Fruit fly (Drosophila melanogaster) whole organism, embryonic: ENCODE data around the gene Arfip.
A peak's percentile ranks its signal among the peaks of the same experiment; 100 is the strongest.

ENCODE experiments used
- Awh ChIP-seq: fragments of 200-800 bp; sonication (Bioruptor generic); IDR thresholded peaks from 2 replicates; pipeline ENCODE4, ENCODE4 v1.3.6; 2022; ENCODE audit warnings: missing biosample characterization, missing genetic modification characterization
- CG10979 ChIP-seq: fragments of 200-800 bp; sonication (Bioruptor generic); optimal IDR thresholded peaks from 2 replicates; lab custom pipeline; 2018; ENCODE audit warnings: missing biosample characterization, mild to moderate bottlenecking, missing genetic modification characterization, moderate library complexity
- CG11723 ChIP-seq: fragments of 200-800 bp; sonication (Bioruptor generic); optimal IDR thresholded peaks from 2 replicates; lab custom pipeline; 2017; ENCODE audit warnings: missing biosample characterization, mild to moderate bottlenecking, missing genetic modification characterization
- CG12236 ChIP-seq: fragments of 200-800 bp; sonication (Bioruptor generic); optimal IDR thresholded peaks from 2 replicates; lab custom pipeline; 2016; ENCODE audit warnings: missing biosample characterization, missing genetic modification characterization
- CG13424 ChIP-seq: fragments of 200-800 bp; sonication (Bioruptor generic); optimal IDR thresholded peaks from 2 replicates; lab custom pipeline; 2019; ENCODE audit warnings: missing biosample characterization, mild to moderate bottlenecking, missing genetic modification characterization, moderate library complexity
- CG14965 ChIP-seq: fragments of 200-800 bp; sonication (Bioruptor generic); optimal IDR thresholded peaks from 2 replicates; lab custom pipeline; 2016; ENCODE audit warnings: missing biosample characterization, missing genetic modification characterization, borderline replicate concordance
- CG15011 ChIP-seq: fragments of 200-800 bp; sonication (Bioruptor generic); optimal IDR thresholded peaks from 3 replicates; lab custom pipeline; 2018; ENCODE audit warnings: missing biosample characterization, mild to moderate bottlenecking, missing genetic modification characterization
- CG15269 ChIP-seq: fragments of 200-800 bp; sonication (Bioruptor generic); optimal IDR thresholded peaks from 2 replicates; lab custom pipeline; 2018; ENCODE audit warnings: missing biosample characterization, mild to moderate bottlenecking, missing genetic modification characterization, moderate library complexity
- CG17361 ChIP-seq: fragments of 200-800 bp; sonication (Bioruptor generic); IDR thresholded peaks from 3 replicates; pipeline ENCODE4 v1.3.6; 2022; ENCODE audit warnings: missing biosample characterization, missing genetic modification characterization
- CG2678 ChIP-seq: fragments of 200-800 bp; sonication (Bioruptor generic); optimal IDR thresholded peaks from 3 replicates; lab custom pipeline; 2019; ENCODE audit warnings: missing biosample characterization, mild to moderate bottlenecking, missing genetic modification characterization, moderate library complexity
- CG30020 ChIP-seq: fragments of 200-800 bp; optimal IDR thresholded peaks from 2 replicates; lab custom pipeline; 2019; ENCODE audit warnings: missing biosample characterization, mild to moderate bottlenecking, missing genetic modification characterization, moderate library complexity
- CG31224 ChIP-seq: fragments of 200-800 bp; sonication (Bioruptor generic); IDR thresholded peaks from 2 replicates; pipeline ENCODE4 v1.3.6; 2022; ENCODE audit warnings: missing biosample characterization, missing genetic modification characterization
- CG3281 ChIP-seq: fragments of 200-800 bp; sonication (Bioruptor generic); optimal IDR thresholded peaks from 3 replicates; lab custom pipeline; 2017; ENCODE audit warnings: missing biosample characterization, mild to moderate bottlenecking, missing genetic modification characterization
- CG4404 ChIP-seq: fragments of 200-800 bp; sonication (Bioruptor generic); IDR thresholded peaks from 2 replicates; pipeline ENCODE4 v1.3.6; 2022; ENCODE audit warnings: missing biosample characterization, missing genetic modification characterization
- CG6791 ChIP-seq: fragments of 200-800 bp; sonication (Bioruptor generic); IDR thresholded peaks from 3 replicates; pipeline ENCODE4 v1.3.6; 2022; ENCODE audit warnings: missing biosample characterization, missing genetic modification characterization; ENCODE audit not compliant: partially characterized antibody
- CG7745 ChIP-seq: fragments of 200-800 bp; sonication (Bioruptor generic); optimal IDR thresholded peaks from 2 replicates; lab custom pipeline; 2018; ENCODE audit warnings: missing biosample characterization, mild to moderate bottlenecking, missing genetic modification characterization, moderate library complexity
- CG7786 ChIP-seq: fragments of 200-800 bp; sonication (Bioruptor generic); optimal IDR thresholded peaks from 2 replicates; lab custom pipeline; 2016; ENCODE audit warnings: missing biosample characterization, missing genetic modification characterization
- CG7987 ChIP-seq: fragments of 200-800 bp; sonication (Bioruptor generic); optimal IDR thresholded peaks from 2 replicates; lab custom pipeline; 2018; ENCODE audit warnings: missing biosample characterization, mild to moderate bottlenecking, missing genetic modification characterization, moderate library complexity
- CG9215 ChIP-seq: fragments of 200-800 bp; sonication (Bioruptor generic); IDR thresholded peaks from 2 replicates; pipeline ENCODE4 v1.3.6; 2022; ENCODE audit warnings: missing biosample characterization, missing genetic modification characterization
- CG9437 ChIP-seq: fragments of 200-800 bp; sonication (Bioruptor generic); optimal IDR thresholded peaks from 2 replicates; lab custom pipeline; 2018; ENCODE audit warnings: missing biosample characterization, mild to moderate bottlenecking, missing genetic modification characterization
- CG9932 ChIP-seq: fragments of 200-800 bp; sonication (Bioruptor generic); IDR thresholded peaks from 2 replicates; pipeline ENCODE4 v1.3.6; 2022; ENCODE audit warnings: missing biosample characterization, missing genetic modification characterization
- CHES-1-like ChIP-seq: fragments of 200-800 bp; sonication (Bioruptor generic); optimal IDR thresholded peaks from 2 replicates; lab custom pipeline; 2016; ENCODE audit warnings: missing biosample characterization, missing genetic modification characterization
- Chrac-16 ChIP-seq: fragments of 200-800 bp; sonication (Bioruptor generic); optimal IDR thresholded peaks from 3 replicates; lab custom pipeline; 2016; ENCODE audit warnings: missing biosample characterization, missing genetic modification characterization
- Dfd ChIP-seq, 2 experiments: fragments of >200 bp; optimal IDR thresholded peaks; 2 replicates each; lab custom pipeline; 2017; ENCODE audit warnings: missing biosample characterization in 2 of 2, missing genetic modification characterization in 2 of 2
- Dip3 ChIP-seq: fragments of 200-800 bp; sonication (Bioruptor generic); optimal IDR thresholded peaks from 3 replicates; lab custom pipeline; 2016; ENCODE audit warnings: missing biosample characterization, missing genetic modification characterization
- E2f1 ChIP-seq: fragments of 200-800 bp; sonication (Bioruptor generic); IDR thresholded peaks from 2 replicates; pipeline ENCODE4 v1.3.6; 2022; ENCODE audit warnings: missing biosample characterization, missing genetic modification characterization
- E2f2 ChIP-seq: fragments of 200-800 bp; sonication (Bioruptor generic); IDR thresholded peaks from 2 replicates; pipeline ENCODE4 v1.3.6; 2022; ENCODE audit warnings: missing biosample characterization, missing genetic modification characterization
- Eip74EF ChIP-seq, 2 experiments: fragments of 200-800 bp in 1 of 2; fragments of >200 bp in 1 of 2; sonication (Bioruptor generic) in 1 of 2; optimal IDR thresholded peaks; 2 replicates each; lab custom pipeline; 2017 to 2019; ENCODE audit warnings: missing biosample characterization in 2 of 2, missing genetic modification characterization in 2 of 2, mild to moderate bottlenecking in 1 of 2, moderate library complexity in 1 of 2
- Ets65A ChIP-seq: fragments of 200-800 bp; sonication (Bioruptor generic); peaks from one replicate; lab custom pipeline; 2016; ENCODE audit warnings: missing biosample characterization, missing genetic modification characterization
- Poxn ChIP-seq: fragments of 200-800 bp; sonication (Bioruptor generic); IDR thresholded peaks from 2 replicates; pipeline ENCODE4 v1.3.6; 2022; ENCODE audit warnings: missing biosample characterization, missing genetic modification characterization
- Sry-δ ChIP-seq: fragments of 200-800 bp; sonication (Bioruptor generic); optimal IDR thresholded peaks from 2 replicates; lab custom pipeline; 2016; ENCODE audit warnings: missing biosample characterization, missing genetic modification characterization
- dpn ChIP-seq, 2 experiments: fragments of 200-800 bp; sonication (Bioruptor generic); optimal IDR thresholded peaks; 3 replicates each; lab custom pipeline; 2016; ENCODE audit warnings: missing biosample characterization in 2 of 2, missing genetic modification characterization in 2 of 2
- emc ChIP-seq: fragments of 200-800 bp; sonication (Bioruptor generic); optimal IDR thresholded peaks from 2 replicates; lab custom pipeline; 2016; ENCODE audit warnings: missing biosample characterization, missing genetic modification characterization
- eve ChIP-seq, 2 experiments: fragments of >200 bp; optimal IDR thresholded peaks; 2 replicates each; lab custom pipeline; 2017; ENCODE audit warnings: missing biosample characterization in 2 of 2, missing genetic modification characterization in 2 of 2
- fd102C ChIP-seq: fragments of 200-800 bp; sonication (Bioruptor generic); optimal IDR thresholded peaks from 2 replicates; lab custom pipeline; 2018; ENCODE audit warnings: missing biosample characterization, mild to moderate bottlenecking, missing genetic modification characterization, moderate library complexity
- gce ChIP-seq: fragments of 200-800 bp; sonication (Bioruptor generic); IDR thresholded peaks from 3 replicates; pipeline ENCODE4 v1.3.6; 2022; ENCODE audit warnings: missing biosample characterization, missing genetic modification characterization
- gsb ChIP-seq: fragments of 200-800 bp; sonication (Bioruptor generic); IDR thresholded peaks from 2 replicates; pipeline ENCODE4 v1.3.6; 2022; ENCODE audit warnings: missing biosample characterization, missing genetic modification characterization
- gsb-n ChIP-seq: fragments of 200-800 bp; sonication (Bioruptor generic); optimal IDR thresholded peaks from 3 replicates; lab custom pipeline; 2018; ENCODE audit warnings: missing biosample characterization, mild to moderate bottlenecking, missing genetic modification characterization
- her ChIP-seq: fragments of 200-800 bp; sonication (Bioruptor generic); optimal IDR thresholded peaks from 2 replicates; lab custom pipeline; 2016; ENCODE audit warnings: missing biosample characterization, missing genetic modification characterization
- nerfin-1 ChIP-seq: fragments of 200-800 bp; sonication (Bioruptor generic); optimal IDR thresholded peaks from 3 replicates; lab custom pipeline; 2019; ENCODE audit warnings: missing biosample characterization, mild to moderate bottlenecking, missing genetic modification characterization, moderate library complexity
- pb ChIP-seq: fragments of 200-800 bp; sonication (Bioruptor generic); optimal IDR thresholded peaks from 3 replicates; lab custom pipeline; 2016; ENCODE audit warnings: missing biosample characterization, missing genetic modification characterization
- pho ChIP-seq: fragments of 200-800 bp; sonication (Bioruptor generic); optimal IDR thresholded peaks from 2 replicates; lab custom pipeline; 2016; ENCODE audit warnings: missing biosample characterization, missing genetic modification characterization
- schlank ChIP-seq: fragments of 200-800 bp; sonication (Bioruptor generic); optimal IDR thresholded peaks from 2 replicates; lab custom pipeline; 2018; ENCODE audit warnings: missing biosample characterization, mild to moderate bottlenecking, missing genetic modification characterization
- shn ChIP-seq: fragments of 200-800 bp; sonication (Bioruptor generic); optimal IDR thresholded peaks from 3 replicates; lab custom pipeline; 2016; ENCODE audit warnings: missing biosample characterization, missing genetic modification characterization
- tgo ChIP-seq: fragments of 200-800 bp; sonication (Bioruptor generic); IDR thresholded peaks from 3 replicates; pipeline ENCODE4 v1.3.6; 2022; ENCODE audit warnings: missing biosample characterization, missing genetic modification characterization
- unc-4 ChIP-seq: fragments of 200-800 bp; sonication (Bioruptor generic); IDR thresholded peaks from 2 replicates; pipeline ENCODE4 v1.3.6; 2022; ENCODE audit warnings: missing biosample characterization, missing genetic modification characterization; ENCODE audit not compliant: partially characterized antibody
- unpg ChIP-seq: fragments of 200-800 bp; sonication (Bioruptor generic); optimal IDR thresholded peaks from 3 replicates; lab custom pipeline; 2018; ENCODE audit warnings: missing biosample characterization, mild to moderate bottlenecking, missing genetic modification characterization, moderate library complexity
- vnd ChIP-seq: fragments of 200-800 bp; sonication (Bioruptor generic); IDR thresholded peaks from 3 replicates; pipeline ENCODE4 v1.3.6; 2022; ENCODE audit warnings: missing biosample characterization, missing genetic modification characterization; ENCODE audit not compliant: partially characterized antibody
- wor ChIP-seq: fragments of 200-800 bp; sonication (Bioruptor generic); IDR thresholded peaks from 2 replicates; pipeline ENCODE4 v1.3.6; 2022; ENCODE audit warnings: missing biosample characterization, missing genetic modification characterization

Gene Arfip

dm6 chr3R:11221437-11222230 is 13.2 kb downstream of the Arfip start, which contains the start of the genes CG6693 and RpL3 (continued):
- peak; percentile 47 for TF ChIP-seq pho (GFP tag; lab: Kevin White, UChicago)
- TF ChIP-seq gsb-n: peak; percentile 76
- TF ChIP-seq wor (GFP tag; lab: Robert Waterston, UW): no peak
- peak; percentile 45 for TF ChIP-seq CG9437 (GFP tag; lab: Kevin White, UChicago)
- peak; percentile 27 for TF ChIP-seq CG30020
- TF ChIP-seq CG7745 (tag; lab: Kevin White, UChicago): peak; percentile 39
- TF ChIP-seq Dfd (GFP tag; optimal IDR thresholded peaks at IDR 0.05; lab: Kevin White, UChicago): no peak
- TF ChIP-seq nerfin-1 (tag; lab: Kevin White, UChicago): peak; percentile 71
- 0 out of 2 replicates have a peak, but pooled peaks have one; percentile 34 for TF ChIP-seq unc-4 (GFP tag; lab: Robert Waterston, UW)
- TF ChIP-seq CG12236 (GFP tag; lab: Kevin White, UChicago): peak; percentile 57
- TF ChIP-seq schlank (tag; lab: Kevin White, UChicago): peak; percentile 79
- no peak for TF ChIP-seq Chrac-16 (GFP tag; lab: Kevin White, UChicago)
- TF ChIP-seq vnd: no peak
- TF ChIP-seq eve (GFP tag; optimal IDR thresholded peaks at IDR 0.05; lab: Kevin White, UChicago): no peak
- TF ChIP-seq CHES-1-like (GFP tag; lab: Kevin White, UChicago): peak; percentile 55
- TF ChIP-seq Eip74EF (GFP tag; optimal IDR thresholded peaks at IDR 0.05; lab: Kevin White, UChicago): peak in 1 of 2 experiments; percentile 83
- TF ChIP-seq CG7786: peak; percentile 24
- TF ChIP-seq emc: peak; percentile 53
- TF ChIP-seq E2f2: peak; percentile 82
- peak; percentile 84 for TF ChIP-seq gce (GFP tag; lab: Robert Waterston, UW)
- peak; percentile 55 for TF ChIP-seq CG31224 (GFP tag; lab: Robert Waterston, UW)
- TF ChIP-seq her: peak; percentile 62
- TF ChIP-seq CG3281 (GFP tag; lab: Kevin White, UChicago): peak; percentile 85
- peak; percentile 32 to 63 for TF ChIP-seq dpn (GFP tag; optimal IDR thresholded peaks at IDR 0.05; lab: Kevin White, UChicago)
- TF ChIP-seq Sry-δ (GFP tag; lab: Kevin White, UChicago): peak; percentile 71
- peak; percentile 74 for TF ChIP-seq fd102C
- TF ChIP-seq CG17361 (GFP tag; lab: Robert Waterston, UW): peak; percentile 78
- TF ChIP-seq unpg: peak; percentile 80
- TF ChIP-seq CG4404 (GFP tag; lab: Robert Waterston, UW): no peak
- peak; percentile 99 for TF ChIP-seq Ets65A (GFP tag; lab: Kevin White, UChicago)
- TF ChIP-seq shn (GFP tag; lab: Kevin White, UChicago): peak; percentile 52
- TF ChIP-seq CG15011 (GFP tag; lab: Kevin White, UChicago): peak; percentile 77
- peak; percentile 47; the same call in 1 of the 2 replicates for TF ChIP-seq gsb (GFP tag; lab: Robert Waterston, UW)
- TF ChIP-seq CG2678: peak; percentile 82
- TF ChIP-seq Awh (GFP tag; lab: Robert Waterston, UW): peak; percentile 84; the same call in 1 of the 2 replicates
- peak; percentile 56 for TF ChIP-seq CG11723 (GFP tag; lab: Kevin White, UChicago)
- peak; percentile 95 for TF ChIP-seq CG7987 (GFP tag; lab: Kevin White, UChicago)
- TF ChIP-seq CG9215 (GFP tag; lab: Robert Waterston, UW): no peak
- TF ChIP-seq pb (GFP tag; lab: Kevin White, UChicago): peak; percentile 52
- no peak; the same call in 2 of the 3 replicates for TF ChIP-seq CG6791
- peak; percentile 63 for TF ChIP-seq CG9932 (GFP tag; lab: Robert Waterston, UW)
- peak; percentile 82 for TF ChIP-seq CG15269 (tag; lab: Kevin White, UChicago)
- peak; percentile 47; the same call in 1 of the 2 replicates for TF ChIP-seq E2f1 (GFP tag; lab: Robert Waterston, UW)
- peak; percentile 28 for TF ChIP-seq CG14965
- TF ChIP-seq CG13424 (tag; lab: Kevin White, UChicago): peak; percentile 49
- TF ChIP-seq Dip3 (GFP tag; lab: Kevin White, UChicago): peak; percentile 44
- peak; percentile 64 for TF ChIP-seq CG10979 (tag; lab: Kevin White, UChicago)
- peak; percentile 22; the same call in 1 of the 3 replicates for TF ChIP-seq tgo (GFP tag; lab: Robert Waterston, UW)
- TF ChIP-seq Poxn: no peak
